Worm (Caenorhabditis elegans): Measurements from ENCODE around the gene gei-8.

DNA sequence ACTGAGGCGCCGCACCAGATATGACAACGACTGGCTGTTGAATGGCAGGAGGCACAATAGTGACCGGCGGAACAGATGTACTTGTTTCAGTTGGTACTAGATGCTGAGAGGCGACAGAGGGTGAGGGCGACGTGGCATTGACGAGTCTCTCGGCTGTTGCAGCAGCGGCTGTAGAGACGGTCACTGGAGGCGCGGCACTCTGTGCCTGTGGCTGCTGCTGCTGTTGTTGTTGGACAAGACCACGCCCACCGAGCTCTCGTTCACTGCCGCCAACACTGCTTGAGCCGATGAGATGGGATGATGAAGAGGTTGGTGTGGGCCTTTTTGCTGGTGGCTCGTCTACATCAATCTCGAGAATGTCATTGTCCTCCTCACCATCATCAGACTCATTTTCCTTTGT, 3.9 kb downstream of the gei-8 start:
- TF ChIP-seq F13C5.2 (tag; optimal IDR thresholded peaks at IDR 0.05), result no peak
- no peak for TF ChIP-seq hmg-4 (GFP tag; optimal IDR thresholded peaks at IDR 0.05)
- no peak for TF ChIP-seq ceh-13 (GFP tag; optimal IDR thresholded peaks at IDR 0.05)
- no peak for TF ChIP-seq scrt-1 (GFP tag; IDR thresholded peaks at IDR 0.05)
- no peak for TF ChIP-seq hnd-1 (tag; optimal IDR thresholded peaks at IDR 0.05)
- TF ChIP-seq ama-1 (optimal IDR thresholded peaks at IDR 0.05), result no peak
- no peak for TF ChIP-seq ceh-36 (tag; optimal IDR thresholded peaks at IDR 0.05)
- no peak for TF ChIP-seq aly-1 (tag; optimal IDR thresholded peaks at IDR 0.05)
- no peak for TF ChIP-seq flt-1 (GFP tag; IDR thresholded peaks at IDR 0.05)
- TF ChIP-seq tbx-11 (GFP tag; IDR thresholded peaks at IDR 0.05), result no peak
- TF ChIP-seq tbx-37 (GFP tag; conservative IDR thresholded peaks at IDR 0.05), result no peak
- TF ChIP-seq hmbx-1 (tag; optimal IDR thresholded peaks at IDR 0.05), result no peak

Data from whole organism, early embryonic.